Fruit fly (Drosophila melanogaster) whole organism, embryonic: ENCODE data around the gene mib1.

ENCODE experiments used
- ATbp ChIP-seq: fragments of 200-800 bp; sonication (Bioruptor generic); optimal IDR thresholded peaks from 2 replicates; lab custom pipeline; 2017; ENCODE audit warnings: missing biosample characterization, mild to moderate bottlenecking, missing genetic modification characterization, missing genetic modification reagents
- Blimp-1 ChIP-seq: fragments of 200-800 bp; sonication (Bioruptor generic); optimal IDR thresholded peaks from 3 replicates; lab custom pipeline; 2018; ENCODE audit warnings: missing biosample characterization, missing genetic modification characterization, mild to moderate bottlenecking, moderate library complexity, missing genetic modification reagents
- CG10274 ChIP-seq: fragments of 200-800 bp; sonication (Bioruptor generic); optimal IDR thresholded peaks from 3 replicates; lab custom pipeline; 2017; ENCODE audit warnings: missing biosample characterization, mild to moderate bottlenecking, missing genetic modification characterization
- CG10321 ChIP-seq: fragments of 200-800 bp; sonication (Bioruptor generic); IDR thresholded peaks from 2 replicates; pipeline ENCODE4 v1.3.6; 2022; ENCODE audit warnings: missing biosample characterization, missing genetic modification characterization
- CG10462 ChIP-seq: fragments of 200-800 bp; sonication (Bioruptor generic); optimal IDR thresholded peaks from 2 replicates; lab custom pipeline; 2016; ENCODE audit warnings: missing biosample characterization, missing genetic modification characterization
- CG11456 ChIP-seq: fragments of 200-800 bp; sonication (Bioruptor generic); IDR thresholded peaks from 3 replicates; pipeline ENCODE4 v1.3.6; 2022; ENCODE audit warnings: missing biosample characterization, missing genetic modification characterization
- CG12236 ChIP-seq: fragments of 200-800 bp; sonication (Bioruptor generic); optimal IDR thresholded peaks from 2 replicates; lab custom pipeline; 2016; ENCODE audit warnings: missing biosample characterization, missing genetic modification characterization
- CG12659 ChIP-seq: fragments of 200-800 bp; sonication (Bioruptor generic); optimal IDR thresholded peaks from 3 replicates; lab custom pipeline; 2017; ENCODE audit warnings: mild to moderate bottlenecking, missing biosample characterization, missing genetic modification reagents, missing genetic modification characterization
- CG13296 ChIP-seq: fragments of 200-800 bp; sonication (Bioruptor generic); optimal IDR thresholded peaks from 3 replicates; lab custom pipeline; 2018; ENCODE audit warnings: missing biosample characterization, mild to moderate bottlenecking, missing genetic modification characterization
- CG15011 ChIP-seq: fragments of 200-800 bp; sonication (Bioruptor generic); optimal IDR thresholded peaks from 3 replicates; lab custom pipeline; 2018; ENCODE audit warnings: missing biosample characterization, mild to moderate bottlenecking, missing genetic modification characterization
- CG15269 ChIP-seq: fragments of 200-800 bp; sonication (Bioruptor generic); optimal IDR thresholded peaks from 2 replicates; lab custom pipeline; 2018; ENCODE audit warnings: missing biosample characterization, mild to moderate bottlenecking, missing genetic modification characterization, moderate library complexity
- CG17612 ChIP-seq: fragments of 200-800 bp; sonication (Bioruptor generic); IDR thresholded peaks from 2 replicates; pipeline ENCODE4 v1.3.6; 2022; ENCODE audit warnings: missing biosample characterization, missing genetic modification characterization
- CG30431 ChIP-seq: fragments of 200-800 bp; sonication (Bioruptor generic); optimal IDR thresholded peaks from 2 replicates; lab custom pipeline; 2017; ENCODE audit warnings: missing biosample characterization, missing genetic modification characterization
- CG32767 ChIP-seq: fragments of 200-800 bp; sonication (Bioruptor generic); IDR thresholded peaks from 2 replicates; pipeline ENCODE4 v1.3.6; 2022; ENCODE audit warnings: missing biosample characterization, missing genetic modification characterization
- CG34422 ChIP-seq: fragments of 200-800 bp; sonication (Bioruptor generic); IDR thresholded peaks from 3 replicates; pipeline ENCODE4 v1.3.6; 2022; ENCODE audit warnings: missing biosample characterization, missing genetic modification characterization
- CG42726 ChIP-seq: fragments of 200-800 bp; sonication (Bioruptor generic); IDR thresholded peaks from 2 replicates; pipeline ENCODE4 v1.3.6; 2022; ENCODE audit warnings: missing biosample characterization, missing genetic modification characterization; ENCODE audit not compliant: partially characterized antibody
- CG4360 ChIP-seq: fragments of 200-800 bp; sonication (Bioruptor generic); IDR thresholded peaks from 2 replicates; pipeline ENCODE4 v1.3.6; 2022; ENCODE audit warnings: missing biosample characterization, missing genetic modification characterization
- CG4424 ChIP-seq: fragments of 200-800 bp; sonication (Bioruptor generic); optimal IDR thresholded peaks from 3 replicates; lab custom pipeline; 2016; ENCODE audit warnings: missing biosample characterization, missing genetic modification characterization
- CG7928 ChIP-seq: fragments of 200-800 bp; sonication (Bioruptor generic); optimal IDR thresholded peaks from 2 replicates; lab custom pipeline; 2017; ENCODE audit warnings: missing biosample characterization, mild to moderate bottlenecking, missing genetic modification characterization
- Camta ChIP-seq: fragments of 200-800 bp; sonication (Bioruptor generic); optimal IDR thresholded peaks from 2 replicates; lab custom pipeline; 2016; ENCODE audit warnings: missing biosample characterization, missing genetic modification characterization
- CoRest ChIP-seq: fragments of 200-800 bp; sonication (Bioruptor generic); optimal IDR thresholded peaks from 3 replicates; lab custom pipeline; 2018; ENCODE audit warnings: missing biosample characterization, mild to moderate bottlenecking, missing genetic modification characterization, moderate library complexity
- E2f2 ChIP-seq: fragments of 200-800 bp; sonication (Bioruptor generic); IDR thresholded peaks from 2 replicates; pipeline ENCODE4 v1.3.6; 2022; ENCODE audit warnings: missing biosample characterization, missing genetic modification characterization
- Eip74EF ChIP-seq, 2 experiments: fragments of 200-800 bp in 1 of 2; fragments of >200 bp in 1 of 2; sonication (Bioruptor generic) in 1 of 2; optimal IDR thresholded peaks; 2 replicates each; lab custom pipeline; 2017 to 2019; ENCODE audit warnings: missing biosample characterization in 2 of 2, missing genetic modification characterization in 2 of 2, mild to moderate bottlenecking in 1 of 2, moderate library complexity in 1 of 2
- GATAe ChIP-seq: fragments of 200-800 bp; sonication (Bioruptor generic); conservative IDR thresholded peaks from 2 replicates; pipeline ENCODE4 v1.3.6; 2022; ENCODE audit warnings: missing biosample characterization, missing genetic modification characterization
- H15 ChIP-seq: fragments of 200-800 bp; sonication (Bioruptor generic); IDR thresholded peaks from 3 replicates; pipeline ENCODE4 v1.3.6; 2022; ENCODE audit warnings: missing biosample characterization, missing genetic modification characterization
- Lpt ChIP-seq: fragments of >200 bp; optimal IDR thresholded peaks from 2 replicates; lab custom pipeline; 2018; ENCODE audit warnings: missing biosample characterization, missing genetic modification characterization
- Nf-YC ChIP-seq: fragments of 200-800 bp; optimal IDR thresholded peaks from 3 replicates; lab custom pipeline; 2019; ENCODE audit warnings: missing biosample characterization, mild to moderate bottlenecking, missing genetic modification characterization, moderate library complexity
- NfI ChIP-seq: fragments of 200-800 bp; sonication (Bioruptor generic); optimal IDR thresholded peaks from 3 replicates; lab custom pipeline; 2018; ENCODE audit warnings: missing biosample characterization, mild to moderate bottlenecking, missing genetic modification characterization, moderate library complexity
- PHDP ChIP-seq: fragments of 200-800 bp; sonication (Bioruptor generic); optimal IDR thresholded peaks from 3 replicates; lab custom pipeline; 2018; ENCODE audit warnings: missing biosample characterization, mild to moderate bottlenecking, missing genetic modification characterization, moderate library complexity
- Sin3A ChIP-seq: fragments of >200 bp; optimal IDR thresholded peaks from 2 replicates; lab custom pipeline; 2018
- caup ChIP-seq: fragments of 200-800 bp; sonication (Bioruptor generic); optimal IDR thresholded peaks from 3 replicates; lab custom pipeline; 2017; ENCODE audit warnings: missing biosample characterization, mild to moderate bottlenecking, missing genetic modification characterization, moderate library complexity; ENCODE audit not compliant: severe bottlenecking
- cg ChIP-seq: fragments of 200-800 bp; sonication (Bioruptor generic); optimal IDR thresholded peaks from 3 replicates; lab custom pipeline; 2019; ENCODE audit warnings: missing biosample characterization, mild to moderate bottlenecking, missing genetic modification characterization, moderate library complexity
- chif ChIP-seq, 2 experiments: fragments of 200-800 bp; sonication (Bioruptor generic); optimal IDR thresholded peaks; 3 replicates each; lab custom pipeline; 2016; ENCODE audit warnings: missing biosample characterization in 2 of 2, missing genetic modification characterization in 2 of 2
- chm ChIP-seq: fragments of 200-800 bp; sonication (Bioruptor generic); IDR thresholded peaks from 2 replicates; pipeline ENCODE4 v1.3.6; 2022; ENCODE audit warnings: missing biosample characterization, missing genetic modification characterization
- corto ChIP-seq: fragments of 200-800 bp; sonication (Bioruptor generic); optimal IDR thresholded peaks from 2 replicates; lab custom pipeline; 2016; ENCODE audit warnings: missing biosample characterization, mild to moderate bottlenecking, missing genetic modification characterization, moderate library complexity
- dmrt99B ChIP-seq: fragments of 200-800 bp; sonication (Bioruptor generic); optimal IDR thresholded peaks from 2 replicates; lab custom pipeline; 2018; ENCODE audit warnings: missing biosample characterization, mild to moderate bottlenecking, missing genetic modification characterization, moderate library complexity
- emc ChIP-seq: fragments of 200-800 bp; sonication (Bioruptor generic); optimal IDR thresholded peaks from 2 replicates; lab custom pipeline; 2016; ENCODE audit warnings: missing biosample characterization, missing genetic modification characterization
- grau ChIP-seq: fragments of 200-800 bp; optimal IDR thresholded peaks from 3 replicates; lab custom pipeline; 2019; ENCODE audit warnings: missing biosample characterization, mild to moderate bottlenecking, missing genetic modification characterization, moderate library complexity
- maf-S ChIP-seq: fragments of 200-800 bp; sonication (Bioruptor generic); optimal IDR thresholded peaks from 2 replicates; lab custom pipeline; 2016; ENCODE audit warnings: missing biosample characterization, missing genetic modification characterization
- nerfin-1 ChIP-seq: fragments of 200-800 bp; sonication (Bioruptor generic); optimal IDR thresholded peaks from 3 replicates; lab custom pipeline; 2019; ENCODE audit warnings: missing biosample characterization, mild to moderate bottlenecking, missing genetic modification characterization, moderate library complexity
- row ChIP-seq: fragments of 200-800 bp; sonication (Bioruptor generic); IDR thresholded peaks from 3 replicates; pipeline ENCODE4 v1.3.6; 2022; ENCODE audit warnings: missing biosample characterization, missing genetic modification characterization
- sens ChIP-seq: fragments of 200-800 bp; sonication (Bioruptor generic); peaks from one replicate; lab custom pipeline; 2016; ENCODE audit warnings: missing biosample characterization, missing genetic modification characterization
- sima ChIP-seq: fragments of 200-800 bp; sonication (Bioruptor generic); optimal IDR thresholded peaks from 2 replicates; lab custom pipeline; 2016; ENCODE audit warnings: missing biosample characterization, missing genetic modification characterization
- sna ChIP-seq: fragments of 200-800 bp; sonication (Bioruptor generic); IDR thresholded peaks from 2 replicates; pipeline ENCODE4 v1.3.6; 2022; ENCODE audit warnings: missing biosample characterization, missing genetic modification characterization; ENCODE audit not compliant: partially characterized antibody
- stc ChIP-seq: fragments of 200-800 bp; sonication (Bioruptor generic); IDR thresholded peaks from 2 replicates; pipeline ENCODE4 v1.3.6; 2022; ENCODE audit warnings: missing biosample characterization, missing genetic modification characterization
- trh ChIP-seq: fragments of 200-800 bp; sonication (Bioruptor generic); optimal IDR thresholded peaks from 2 replicates; lab custom pipeline; 2016; ENCODE audit warnings: missing biosample characterization, missing genetic modification characterization
- usp ChIP-seq: fragments of >200 bp; optimal IDR thresholded peaks from 2 replicates; lab custom pipeline; 2017; ENCODE audit warnings: missing biosample characterization, missing genetic modification characterization
- vvl ChIP-seq: fragments of 200-800 bp; sonication (Bioruptor generic); IDR thresholded peaks from 2 replicates; pipeline ENCODE4 v1.3.6; 2022; ENCODE audit warnings: missing biosample characterization, missing genetic modification characterization
- zen ChIP-seq: fragments of 200-800 bp; sonication (Bioruptor generic); optimal IDR thresholded peaks from 3 replicates; lab custom pipeline; 2018; ENCODE audit warnings: missing biosample characterization, mild to moderate bottlenecking, missing genetic modification characterization, moderate library complexity
- zen2 ChIP-seq: fragments of 200-800 bp; sonication (Bioruptor generic); IDR thresholded peaks from 3 replicates; pipeline ENCODE4 v1.3.6; 2022; ENCODE audit warnings: missing biosample characterization, missing genetic modification characterization; ENCODE audit not compliant: partially characterized antibody

Gene mib1

dm6 chr3L:16043045-16043781 is 31.6 kb upstream of the mib1 start (continued):
- TF ChIP-seq chm (GFP tag; lab: Robert Waterston, UW), result no peak
- TF ChIP-seq sna (GFP tag; lab: Robert Waterston, UW), result no peak
- TF ChIP-seq CG12659 (GFP tag; lab: Kevin White, UChicago), result peak; percentile 50
- TF ChIP-seq E2f2 (GFP tag; lab: Robert Waterston, UW), result peak; percentile 29; the same call in 1 of the 2 replicates
- TF ChIP-seq CG17612, result no peak
- no peak for TF ChIP-seq Sin3A (lab: Kevin White, UChicago)
- TF ChIP-seq zen2 (GFP tag; lab: Robert Waterston, UW), result no peak
- 0 out of 3 replicates have a peak, but pooled peaks have one; percentile 30 for TF ChIP-seq CG34422
- TF ChIP-seq grau (tag; lab: Kevin White, UChicago), result peak; percentile 60
- no peak for TF ChIP-seq caup (GFP tag; lab: Kevin White, UChicago)
- TF ChIP-seq CG15011 (GFP tag; lab: Kevin White, UChicago), result no peak
- TF ChIP-seq NfI (GFP tag; lab: Kevin White, UChicago), result peak; percentile 3
- no peak for TF ChIP-seq CG10274 (GFP tag; lab: Kevin White, UChicago)
- no peak for TF ChIP-seq CG10462 (GFP tag; lab: Kevin White, UChicago)
- TF ChIP-seq H15 (GFP tag; lab: Robert Waterston, UW), result no peak
- no peak for TF ChIP-seq zen (tag; lab: Kevin White, UChicago)
- peak; percentile 71 for TF ChIP-seq row (GFP tag; lab: Robert Waterston, UW)
- TF ChIP-seq Eip74EF (GFP tag; optimal IDR thresholded peaks at IDR 0.05; lab: Kevin White, UChicago), result no peak
- TF ChIP-seq GATAe (GFP tag; lab: Robert Waterston, UW), result no peak
- TF ChIP-seq Lpt (GFP tag; lab: Kevin White, UChicago), result no peak
- no peak for TF ChIP-seq sima
- TF ChIP-seq Blimp-1 (GFP tag; lab: Kevin White, UChicago), result peak; percentile 70
- TF ChIP-seq stc (GFP tag; lab: Robert Waterston, UW), result 0 out of 2 replicates have a peak, but pooled peaks have one; percentile 33
- peak; percentile 19 for TF ChIP-seq ATbp (GFP tag; lab: Kevin White, UChicago)
- peak; percentile 62 for TF ChIP-seq sens
- peak; percentile 61 for TF ChIP-seq dmrt99B (tag; lab: Kevin White, UChicago)
- no peak for TF ChIP-seq emc (GFP tag; lab: Kevin White, UChicago)
- peak; percentile 42 for TF ChIP-seq CG13296 (GFP tag; lab: Kevin White, UChicago)
- TF ChIP-seq CG15269, result peak; percentile 55
- TF ChIP-seq Nf-YC (tag; lab: Kevin White, UChicago), result peak; percentile 34
- no peak for TF ChIP-seq vvl (GFP tag; lab: Robert Waterston, UW)
- no peak for TF ChIP-seq Camta (GFP tag; lab: Kevin White, UChicago)
- TF ChIP-seq CG7928 (GFP tag; lab: Kevin White, UChicago), result no peak
- no peak for TF ChIP-seq CG42726 (GFP tag; lab: Robert Waterston, UW)
- TF ChIP-seq CG32767, result no peak
- peak; percentile 62 for TF ChIP-seq CoRest (tag; lab: Kevin White, UChicago)
- TF ChIP-seq corto (GFP tag; lab: Kevin White, UChicago), result no peak
- no peak for TF ChIP-seq trh (GFP tag; lab: Kevin White, UChicago)
- peak; percentile 29 for TF ChIP-seq nerfin-1
- peak; percentile 34 for TF ChIP-seq CG4424 (GFP tag; lab: Kevin White, UChicago)
- no peak for TF ChIP-seq CG10321 (GFP tag; lab: Robert Waterston, UW)
- no peak for TF ChIP-seq maf-S (GFP tag; lab: Kevin White, UChicago)
- no peak for TF ChIP-seq CG12236 (GFP tag; lab: Kevin White, UChicago)
- no peak for TF ChIP-seq usp
- TF ChIP-seq cg (GFP tag; lab: Kevin White, UChicago), result peak; percentile 72
- peak; percentile 48 for TF ChIP-seq PHDP
- TF ChIP-seq CG30431 (GFP tag; lab: Kevin White, UChicago), result peak; percentile 27
- TF ChIP-seq chif (GFP tag; optimal IDR thresholded peaks at IDR 0.05; lab: Kevin White, UChicago), result no peak
- peak; percentile 99 for TF ChIP-seq CG4360
- 0 out of 3 replicates have a peak, but pooled peaks have one; percentile 43 for TF ChIP-seq CG11456 (GFP tag; lab: Robert Waterston, UW)
